Fruit fly (Drosophila melanogaster) whole organism, embryonic: ENCODE measurements around the gene Nf-YC.

Source experiments
- B-H2 ChIP-seq: fragments of 200-800 bp; sonication (Bioruptor generic); optimal IDR thresholded peaks from 2 replicates; lab custom pipeline; 2018; ENCODE audit warnings: missing biosample characterization, mild to moderate bottlenecking, missing genetic modification characterization
- BEAF-32 ChIP-seq: fragments of 200-800 bp; sonication (Bioruptor generic); optimal IDR thresholded peaks from 3 replicates; lab custom pipeline; 2017; ENCODE audit warnings: missing biosample characterization, missing genetic modification characterization, mild to moderate bottlenecking, moderate library complexity, missing genetic modification reagents
- Bdp1 ChIP-seq: fragments of 200-800 bp; sonication (Bioruptor generic); optimal IDR thresholded peaks from 3 replicates; lab custom pipeline; 2016; ENCODE audit warnings: missing biosample characterization, missing genetic modification characterization
- C15 ChIP-seq: fragments of 200-800 bp; sonication (Bioruptor generic); IDR thresholded peaks from 3 replicates; pipeline ENCODE4 v1.3.6; 2022; ENCODE audit warnings: missing biosample characterization, missing genetic modification characterization
- CG10147 ChIP-seq: fragments of 200-800 bp; sonication (Bioruptor generic); optimal IDR thresholded peaks from 2 replicates; lab custom pipeline; 2019; ENCODE audit warnings: missing biosample characterization, mild to moderate bottlenecking, missing genetic modification characterization, moderate library complexity
- CG10366 ChIP-seq: fragments of 200-800 bp; sonication (Bioruptor generic); IDR thresholded peaks from 2 replicates; pipeline ENCODE4 v1.3.6; 2022; ENCODE audit warnings: missing biosample characterization, missing genetic modification characterization
- CG10462 ChIP-seq: fragments of 200-800 bp; sonication (Bioruptor generic); optimal IDR thresholded peaks from 2 replicates; lab custom pipeline; 2016; ENCODE audit warnings: missing biosample characterization, missing genetic modification characterization
- CG10654 ChIP-seq: fragments of 200-800 bp; sonication (Bioruptor generic); optimal IDR thresholded peaks from 2 replicates; lab custom pipeline; 2016; ENCODE audit warnings: missing biosample characterization, missing genetic modification characterization
- CG11560 ChIP-seq: fragments of 200-800 bp; sonication (Bioruptor generic); IDR thresholded peaks from 3 replicates; pipeline ENCODE4 v1.3.6; 2022; ENCODE audit warnings: missing biosample characterization, missing genetic modification characterization
- CG11695 ChIP-seq: fragments of 200-800 bp; sonication (Bioruptor generic); IDR thresholded peaks from 3 replicates; pipeline ENCODE4 v1.3.6; 2022; ENCODE audit warnings: missing biosample characterization, missing genetic modification characterization
- CG11723 ChIP-seq: fragments of 200-800 bp; sonication (Bioruptor generic); optimal IDR thresholded peaks from 2 replicates; lab custom pipeline; 2017; ENCODE audit warnings: missing biosample characterization, mild to moderate bottlenecking, missing genetic modification characterization
- CG13296 ChIP-seq: fragments of 200-800 bp; sonication (Bioruptor generic); optimal IDR thresholded peaks from 3 replicates; lab custom pipeline; 2018; ENCODE audit warnings: missing biosample characterization, mild to moderate bottlenecking, missing genetic modification characterization
- CG17186 ChIP-seq: fragments of 200-800 bp; sonication (Bioruptor generic); optimal IDR thresholded peaks from 3 replicates; lab custom pipeline; 2017; ENCODE audit warnings: missing biosample characterization, missing genetic modification reagents, missing genetic modification characterization
- CG17361 ChIP-seq: fragments of 200-800 bp; sonication (Bioruptor generic); IDR thresholded peaks from 3 replicates; pipeline ENCODE4 v1.3.6; 2022; ENCODE audit warnings: missing biosample characterization, missing genetic modification characterization
- CG18764 ChIP-seq: fragments of 200-800 bp; sonication (Bioruptor generic); optimal IDR thresholded peaks from 3 replicates; lab custom pipeline; 2016; ENCODE audit warnings: missing biosample characterization, missing genetic modification characterization
- CG2116 ChIP-seq: fragments of 200-800 bp; sonication (Bioruptor generic); optimal IDR thresholded peaks from 3 replicates; lab custom pipeline; 2018; ENCODE audit warnings: missing biosample characterization, mild to moderate bottlenecking, missing genetic modification characterization
- CG2199 ChIP-seq: fragments of 200-800 bp; sonication (Bioruptor generic); IDR thresholded peaks from 3 replicates; pipeline ENCODE4 v1.3.6; 2022; ENCODE audit warnings: missing biosample characterization, missing genetic modification characterization
- CG7271 ChIP-seq: fragments of 200-800 bp; sonication (Bioruptor generic); optimal IDR thresholded peaks from 2 replicates; lab custom pipeline; 2018; ENCODE audit warnings: missing biosample characterization, mild to moderate bottlenecking, missing genetic modification characterization, moderate library complexity
- CG7786 ChIP-seq: fragments of 200-800 bp; sonication (Bioruptor generic); optimal IDR thresholded peaks from 2 replicates; lab custom pipeline; 2016; ENCODE audit warnings: missing biosample characterization, missing genetic modification characterization
- CG8089 ChIP-seq: fragments of 200-800 bp; sonication (Bioruptor generic); optimal IDR thresholded peaks from 3 replicates; lab custom pipeline; 2016; ENCODE audit warnings: missing biosample characterization, missing genetic modification characterization
- CHES-1-like ChIP-seq: fragments of 200-800 bp; sonication (Bioruptor generic); optimal IDR thresholded peaks from 2 replicates; lab custom pipeline; 2016; ENCODE audit warnings: missing biosample characterization, missing genetic modification characterization
- D ChIP-seq, 2 experiments: fragments of 200-800 bp in 1 of 2; fragments of >200 bp in 1 of 2; sonication (Bioruptor generic) in 1 of 2; optimal IDR thresholded peaks; 2 replicates in 1 of 2; 3 replicates in 1 of 2; lab custom pipeline; 2017; ENCODE audit warnings: mild to moderate bottlenecking in 1 of 2, missing biosample characterization in 1 of 2, missing genetic modification characterization in 1 of 2, missing genetic modification reagents in 1 of 2
- Dad ChIP-seq: fragments of 200-800 bp; sonication (Bioruptor generic); optimal IDR thresholded peaks from 3 replicates; lab custom pipeline; 2016; ENCODE audit warnings: missing biosample characterization, missing genetic modification characterization
- Ets65A ChIP-seq: fragments of 200-800 bp; sonication (Bioruptor generic); peaks from one replicate; lab custom pipeline; 2016; ENCODE audit warnings: missing biosample characterization, missing genetic modification characterization
- Neu2 ChIP-seq: fragments of 200-800 bp; sonication (Bioruptor generic); optimal IDR thresholded peaks from 3 replicates; lab custom pipeline; 2016; ENCODE audit warnings: missing biosample characterization, missing genetic modification characterization, borderline replicate concordance
- Oli ChIP-seq: fragments of 200-800 bp; sonication (Bioruptor generic); optimal IDR thresholded peaks from 2 replicates; lab custom pipeline; 2018; ENCODE audit warnings: missing biosample characterization, mild to moderate bottlenecking, missing genetic modification characterization, moderate library complexity
- Sin3A ChIP-seq: fragments of >200 bp; optimal IDR thresholded peaks from 2 replicates; lab custom pipeline; 2018
- Sry-β ChIP-seq: fragments of 200-800 bp; sonication (Bioruptor generic); optimal IDR thresholded peaks from 2 replicates; lab custom pipeline; 2018; ENCODE audit warnings: missing biosample characterization, mild to moderate bottlenecking, missing genetic modification characterization, moderate library complexity
- Ssrp ChIP-seq: fragments of 200-800 bp; sonication (Bioruptor generic); optimal IDR thresholded peaks from 2 replicates; lab custom pipeline; 2018; ENCODE audit warnings: missing biosample characterization, mild to moderate bottlenecking, missing genetic modification characterization, moderate library complexity
- Tbp ChIP-seq: fragments of >200 bp; optimal IDR thresholded peaks from 2 replicates; lab custom pipeline; 2018; ENCODE audit warnings: missing biosample characterization, missing genetic modification characterization
- az2 ChIP-seq: fragments of 200-800 bp; sonication (Bioruptor generic); optimal IDR thresholded peaks from 3 replicates; lab custom pipeline; 2016; ENCODE audit warnings: missing biosample characterization, missing genetic modification characterization
- bcd ChIP-seq: fragments of 200-800 bp; sonication (Bioruptor generic); optimal IDR thresholded peaks from 2 replicates; lab custom pipeline; 2017; ENCODE audit warnings: missing biosample characterization, mild to moderate bottlenecking, missing genetic modification characterization
- dati ChIP-seq: fragments of 200-800 bp; sonication (Bioruptor generic); IDR thresholded peaks from 2 replicates; pipeline ENCODE4 v1.3.6; 2022; ENCODE audit warnings: missing biosample characterization, missing genetic modification characterization
- disco-r ChIP-seq: fragments of 200-800 bp; sonication (Bioruptor generic); optimal IDR thresholded peaks from 2 replicates; lab custom pipeline; 2016; ENCODE audit warnings: missing biosample characterization, missing genetic modification characterization
- dm ChIP-seq: fragments of 200-800 bp; sonication (Bioruptor generic); optimal IDR thresholded peaks from 3 replicates; lab custom pipeline; 2016; ENCODE audit warnings: missing biosample characterization, missing genetic modification characterization
- eve ChIP-seq, 2 experiments: fragments of >200 bp; optimal IDR thresholded peaks; 2 replicates each; lab custom pipeline; 2017; ENCODE audit warnings: missing biosample characterization in 2 of 2, missing genetic modification characterization in 2 of 2
- fru ChIP-seq: fragments of >200 bp; optimal IDR thresholded peaks from 2 replicates; lab custom pipeline; 2017
- gce ChIP-seq: fragments of 200-800 bp; sonication (Bioruptor generic); IDR thresholded peaks from 3 replicates; pipeline ENCODE4 v1.3.6; 2022; ENCODE audit warnings: missing biosample characterization, missing genetic modification characterization
- gsb ChIP-seq: fragments of 200-800 bp; sonication (Bioruptor generic); IDR thresholded peaks from 2 replicates; pipeline ENCODE4 v1.3.6; 2022; ENCODE audit warnings: missing biosample characterization, missing genetic modification characterization
- gt ChIP-seq: fragments of 200-800 bp; sonication (Bioruptor generic); IDR thresholded peaks from 2 replicates; pipeline ENCODE4 v1.3.6; 2022; ENCODE audit warnings: missing biosample characterization, missing genetic modification characterization
- hth ChIP-seq: fragments of >200 bp; optimal IDR thresholded peaks from 2 replicates; lab custom pipeline; 2017; ENCODE audit warnings: inconsistent platforms
- klu ChIP-seq: fragments of 200-800 bp; sonication (Bioruptor generic); IDR thresholded peaks from 2 replicates; pipeline ENCODE4 v1.3.6; 2022; ENCODE audit warnings: missing biosample characterization, missing genetic modification characterization
- nerfin-2 ChIP-seq: fragments of 200-800 bp; sonication (Bioruptor generic); IDR thresholded peaks from 2 replicates; pipeline ENCODE4 v1.3.6; 2022; ENCODE audit warnings: missing biosample characterization, missing genetic modification characterization; ENCODE audit not compliant: partially characterized antibody
- p53 ChIP-seq: fragments of 200-800 bp; sonication (Bioruptor generic); optimal IDR thresholded peaks from 2 replicates; lab custom pipeline; 2016; ENCODE audit warnings: missing biosample characterization, missing genetic modification characterization
- sens-2 ChIP-seq: fragments of 200-800 bp; sonication (Bioruptor generic); IDR thresholded peaks from 2 replicates; pipeline ENCODE4 v1.3.6; 2022; ENCODE audit warnings: missing biosample characterization, missing genetic modification characterization
- slbo ChIP-seq: fragments of 200-800 bp; sonication (Bioruptor generic); IDR thresholded peaks from 2 replicates; pipeline ENCODE4 v1.3.6; 2022; ENCODE audit warnings: missing biosample characterization, missing genetic modification characterization
- sqz ChIP-seq: fragments of 200-800 bp; sonication (Bioruptor generic); optimal IDR thresholded peaks from 3 replicates; lab custom pipeline; 2018; ENCODE audit warnings: missing biosample characterization, mild to moderate bottlenecking, missing genetic modification characterization
- stwl ChIP-seq: fragments of 200-800 bp; sonication (Bioruptor generic); optimal IDR thresholded peaks from 3 replicates; lab custom pipeline; 2018; ENCODE audit warnings: missing biosample characterization, mild to moderate bottlenecking, missing genetic modification characterization, moderate library complexity
- unpg ChIP-seq: fragments of 200-800 bp; sonication (Bioruptor generic); optimal IDR thresholded peaks from 3 replicates; lab custom pipeline; 2018; ENCODE audit warnings: missing biosample characterization, mild to moderate bottlenecking, missing genetic modification characterization, moderate library complexity
- zfh1 ChIP-seq: fragments of 200-800 bp; sonication (Bioruptor generic); IDR thresholded peaks from 3 replicates; pipeline ENCODE4 v1.3.6; 2022; ENCODE audit warnings: missing biosample characterization, missing genetic modification characterization

The Nf-YC gene

dm6 chrX:6855366-6856200, 34.9 kb upstream of the Nf-YC start (continued):
- TF ChIP-seq CG10654: peak; percentile 29
- TF ChIP-seq CG7271 (tag; lab: Kevin White, UChicago): no peak
- no peak for TF ChIP-seq sens-2 (GFP tag; lab: Robert Waterston, UW)
- peak; percentile 95 for TF ChIP-seq Ssrp (tag; lab: Kevin White, UChicago)
- TF ChIP-seq sqz (GFP tag; lab: Kevin White, UChicago): peak; percentile 93
- TF ChIP-seq BEAF-32: peak; percentile 3
- TF ChIP-seq Sry-β (GFP tag; lab: Kevin White, UChicago): peak; percentile 33
- TF ChIP-seq stwl (tag; lab: Kevin White, UChicago): no peak
- no peak for TF ChIP-seq gsb
- peak; percentile 94 for TF ChIP-seq unpg
- peak; percentile 88 for TF ChIP-seq CG11695
- peak; percentile 88 for TF ChIP-seq CG10366 (GFP tag; lab: Robert Waterston, UW)
- TF ChIP-seq gce (GFP tag; lab: Robert Waterston, UW): peak; percentile 33; the same call in 1 of the 3 replicates
- peak; percentile 90 for TF ChIP-seq az2 (GFP tag; lab: Kevin White, UChicago)
- TF ChIP-seq fru (lab: Kevin White, UChicago): no peak
- no peak for TF ChIP-seq nerfin-2 (GFP tag; lab: Robert Waterston, UW)
- TF ChIP-seq C15 (GFP tag; lab: Robert Waterston, UW): no peak
- peak; percentile 71 for TF ChIP-seq CG13296
- peak; percentile 97 for TF ChIP-seq Ets65A (GFP tag; lab: Kevin White, UChicago)
- no peak for TF ChIP-seq Tbp (GFP tag; lab: Kevin White, UChicago)
- peak in 1 of 2 experiments; percentile 90 for TF ChIP-seq eve (GFP tag; optimal IDR thresholded peaks at IDR 0.05; lab: Kevin White, UChicago)
- TF ChIP-seq gt (GFP tag; lab: Robert Waterston, UW): 0 out of 2 replicates have a peak, but pooled peaks have one; percentile 10
- no peak for TF ChIP-seq Neu2 (GFP tag; lab: Kevin White, UChicago)
- no peak for TF ChIP-seq CG18764 (GFP tag; lab: Kevin White, UChicago)
- TF ChIP-seq Bdp1 (GFP tag; lab: Kevin White, UChicago): peak; percentile 79
- TF ChIP-seq Oli (tag; lab: Kevin White, UChicago): peak; percentile 96
- peak; percentile 60 for TF ChIP-seq dm (GFP tag; lab: Kevin White, UChicago)
- peak; percentile 89 for TF ChIP-seq CG17361 (GFP tag; lab: Robert Waterston, UW)
- no peak for TF ChIP-seq D (optimal IDR thresholded peaks at IDR 0.05; lab: Kevin White, UChicago)
- TF ChIP-seq D (GFP tag; optimal IDR thresholded peaks at IDR 0.05; lab: Kevin White, UChicago): peak; percentile 81
- peak; percentile 75 for TF ChIP-seq CG7786 (GFP tag; lab: Kevin White, UChicago)
- TF ChIP-seq CG8089: peak; percentile 30
- peak; percentile 54 for TF ChIP-seq Dad
- no peak for TF ChIP-seq hth (lab: Kevin White, UChicago)
- no peak for TF ChIP-seq CG17186
- peak; percentile 62 for TF ChIP-seq CG10462 (GFP tag; lab: Kevin White, UChicago)
- TF ChIP-seq CG11560 (tag; lab: Robert Waterston, UW): no peak
- no peak for TF ChIP-seq p53
- no peak for TF ChIP-seq klu (GFP tag; lab: Robert Waterston, UW)
- TF ChIP-seq CG2199 (GFP tag; lab: Robert Waterston, UW): peak; percentile 86; the same call in 1 of the 3 replicates
- TF ChIP-seq dati: no peak
- TF ChIP-seq CG11723 (GFP tag; lab: Kevin White, UChicago): peak; percentile 78
- TF ChIP-seq slbo (GFP tag; lab: Robert Waterston, UW): peak; percentile 81
- TF ChIP-seq CHES-1-like (GFP tag; lab: Kevin White, UChicago): peak; percentile 59
- TF ChIP-seq disco-r (GFP tag; lab: Kevin White, UChicago): peak; percentile 66
- TF ChIP-seq Sin3A (lab: Kevin White, UChicago): no peak
- TF ChIP-seq zfh1: peak; percentile 51; the same call in 2 of the 3 replicates
- TF ChIP-seq CG10147 (GFP tag; lab: Kevin White, UChicago): peak; percentile 61
- TF ChIP-seq CG2116 (GFP tag; lab: Kevin White, UChicago): peak; percentile 56
- peak; percentile 84 for TF ChIP-seq bcd (GFP tag; lab: Kevin White, UChicago)
- peak; percentile 14 for TF ChIP-seq B-H2 (GFP tag; lab: Kevin White, UChicago)
